Worm (Caenorhabditis elegans) whole organism, L3 larva: ENCODE measurements around the gene mdh-1.

Experiments
- elt-3 ChIP-seq, 3 experiments: fragments of 150-350 bp in 1 of 3; sonication (generic microtip) in 2 of 3; optimal IDR thresholded peaks; 2 replicates in 2 of 3; 4 replicates in 1 of 3; lab custom pipeline; 2014 to 2017; ENCODE audit warnings: missing biosample characterization in 3 of 3, missing genetic modification characterization in 3 of 3
- unc-62 ChIP-seq: fragments of 150-350 bp; sonication (generic microtip); optimal IDR thresholded peaks from 4 replicates; lab custom pipeline; 2014; ENCODE audit warnings: missing biosample characterization, missing genetic modification reagents, missing genetic modification characterization

- no peak for TF ChIP-seq unc-62 (GFP tag; lab: Kevin White, UChicago)
- no peak for TF ChIP-seq elt-3 (tag; optimal IDR thresholded peaks at IDR 0.05; lab: Kevin White, UChicago)
Observed at ce11 chrV:6488849-6489248, 27.5 kb downstream of the mdh-1 start, which contains the start of gene lec-10.
